Fruit fly (Drosophila melanogaster) whole organism, embryonic: ENCODE data around the gene Aps.

Experiments
- Antp ChIP-seq: fragments of 200-800 bp; sonication (Bioruptor generic); optimal IDR thresholded peaks from 3 replicates; lab custom pipeline; 2016; ENCODE audit warnings: missing biosample characterization, missing genetic modification characterization
- Blimp-1 ChIP-seq: fragments of 200-800 bp; sonication (Bioruptor generic); optimal IDR thresholded peaks from 3 replicates; lab custom pipeline; 2018; ENCODE audit warnings: missing biosample characterization, missing genetic modification characterization, mild to moderate bottlenecking, moderate library complexity, missing genetic modification reagents
- CG12236 ChIP-seq: fragments of 200-800 bp; sonication (Bioruptor generic); optimal IDR thresholded peaks from 2 replicates; lab custom pipeline; 2016; ENCODE audit warnings: missing biosample characterization, missing genetic modification characterization
- CG12744 ChIP-seq: fragments of 200-800 bp; sonication (Bioruptor generic); optimal IDR thresholded peaks from 2 replicates; lab custom pipeline; 2016; ENCODE audit warnings: missing biosample characterization, missing genetic modification characterization
- CG14014 ChIP-seq: fragments of 200-800 bp; sonication (Bioruptor generic); IDR thresholded peaks from 2 replicates; pipeline ENCODE4 v1.3.6; 2022; ENCODE audit warnings: missing biosample characterization, missing genetic modification characterization
- CG15514 ChIP-seq: fragments of 200-800 bp; sonication (Bioruptor generic); optimal IDR thresholded peaks from 3 replicates; lab custom pipeline; 2017; ENCODE audit warnings: missing biosample characterization, missing genetic modification characterization, mild to moderate bottlenecking, moderate library complexity, missing genetic modification reagents
- CG17568 ChIP-seq: fragments of 200-800 bp; sonication (Bioruptor generic); optimal IDR thresholded peaks from 2 replicates; lab custom pipeline; 2018; ENCODE audit warnings: missing biosample characterization, mild to moderate bottlenecking, missing genetic modification characterization, moderate library complexity
- CG17612 ChIP-seq: fragments of 200-800 bp; sonication (Bioruptor generic); IDR thresholded peaks from 2 replicates; pipeline ENCODE4 v1.3.6; 2022; ENCODE audit warnings: missing biosample characterization, missing genetic modification characterization
- CG18599 ChIP-seq: fragments of 200-800 bp; sonication (Bioruptor generic); optimal IDR thresholded peaks from 3 replicates; lab custom pipeline; 2017; ENCODE audit warnings: missing biosample characterization, missing genetic modification characterization, mild to moderate bottlenecking, moderate library complexity, missing genetic modification reagents
- CG2129 ChIP-seq: fragments of 200-800 bp; sonication (Bioruptor generic); IDR thresholded peaks from 2 replicates; pipeline ENCODE4 v1.3.6; 2022; ENCODE audit warnings: missing biosample characterization, missing genetic modification characterization; ENCODE audit not compliant: partially characterized antibody
- CG2199 ChIP-seq: fragments of 200-800 bp; sonication (Bioruptor generic); IDR thresholded peaks from 3 replicates; pipeline ENCODE4 v1.3.6; 2022; ENCODE audit warnings: missing biosample characterization, missing genetic modification characterization
- CG2875 ChIP-seq: fragments of 200-800 bp; sonication (Bioruptor generic); optimal IDR thresholded peaks from 2 replicates; lab custom pipeline; 2017; ENCODE audit warnings: missing biosample characterization, mild to moderate bottlenecking, missing genetic modification characterization, missing genetic modification reagents
- CG31365 ChIP-seq: fragments of 200-800 bp; sonication (Bioruptor generic); optimal IDR thresholded peaks from 2 replicates; lab custom pipeline; 2018; ENCODE audit warnings: missing biosample characterization, mild to moderate bottlenecking, missing genetic modification characterization
- CG3163 ChIP-seq: fragments of 200-800 bp; sonication (Bioruptor generic); optimal IDR thresholded peaks from 3 replicates; lab custom pipeline; 2016; ENCODE audit warnings: missing biosample characterization, missing genetic modification characterization
- CG3281 ChIP-seq: fragments of 200-800 bp; sonication (Bioruptor generic); optimal IDR thresholded peaks from 3 replicates; lab custom pipeline; 2017; ENCODE audit warnings: missing biosample characterization, mild to moderate bottlenecking, missing genetic modification characterization
- CG33557 ChIP-seq: fragments of 200-800 bp; sonication (Bioruptor generic); optimal IDR thresholded peaks from 2 replicates; lab custom pipeline; 2019; ENCODE audit warnings: missing biosample characterization, mild to moderate bottlenecking, missing genetic modification characterization, moderate library complexity
- CG4854 ChIP-seq: fragments of 200-800 bp; sonication (Bioruptor generic); optimal IDR thresholded peaks from 2 replicates; lab custom pipeline; 2016; ENCODE audit warnings: missing biosample characterization, missing genetic modification characterization, inconsistent platforms
- CG5245 ChIP-seq: fragments of 200-800 bp; sonication (Bioruptor generic); optimal IDR thresholded peaks from 3 replicates; lab custom pipeline; 2016; ENCODE audit warnings: missing biosample characterization, missing genetic modification characterization
- CG6765 ChIP-seq: fragments of 200-800 bp; sonication (Bioruptor generic); optimal IDR thresholded peaks from 3 replicates; lab custom pipeline; 2017; ENCODE audit warnings: missing biosample characterization, mild to moderate bottlenecking, missing genetic modification characterization
- CG7556 ChIP-seq: fragments of 200-800 bp; sonication (Bioruptor generic); optimal IDR thresholded peaks from 2 replicates; lab custom pipeline; 2017; ENCODE audit warnings: missing biosample characterization, mild to moderate bottlenecking, missing genetic modification characterization
- CG8388 ChIP-seq: fragments of 200-800 bp; sonication (Bioruptor generic); optimal IDR thresholded peaks from 2 replicates; lab custom pipeline; 2019; ENCODE audit warnings: missing biosample characterization, mild to moderate bottlenecking, missing genetic modification characterization, moderate library complexity
- CrebB ChIP-seq: fragments of 200-800 bp; sonication (Bioruptor generic); optimal IDR thresholded peaks from 3 replicates; lab custom pipeline; 2018; ENCODE audit warnings: missing biosample characterization, mild to moderate bottlenecking, missing genetic modification characterization
- D ChIP-seq, 2 experiments: fragments of 200-800 bp in 1 of 2; fragments of >200 bp in 1 of 2; sonication (Bioruptor generic) in 1 of 2; optimal IDR thresholded peaks; 2 replicates in 1 of 2; 3 replicates in 1 of 2; lab custom pipeline; 2017; ENCODE audit warnings: mild to moderate bottlenecking in 1 of 2, missing biosample characterization in 1 of 2, missing genetic modification characterization in 1 of 2, missing genetic modification reagents in 1 of 2
- HHEX ChIP-seq: fragments of 200-800 bp; sonication (Bioruptor generic); optimal IDR thresholded peaks from 3 replicates; lab custom pipeline; 2017; ENCODE audit warnings: missing biosample characterization, mild to moderate bottlenecking, missing genetic modification characterization, missing genetic modification reagents
- HmgZ ChIP-seq: fragments of 200-800 bp; sonication (Bioruptor generic); optimal IDR thresholded peaks from 2 replicates; lab custom pipeline; 2018; ENCODE audit warnings: missing biosample characterization, mild to moderate bottlenecking, missing genetic modification characterization
- MTF-1 ChIP-seq: fragments of 200-800 bp; sonication (Bioruptor generic); optimal IDR thresholded peaks from 2 replicates; lab custom pipeline; 2018; ENCODE audit warnings: missing biosample characterization, mild to moderate bottlenecking, missing genetic modification characterization, borderline replicate concordance
- Meics ChIP-seq: fragments of 200-800 bp; sonication (Bioruptor generic); optimal IDR thresholded peaks from 2 replicates; lab custom pipeline; 2017; ENCODE audit warnings: missing biosample characterization, mild to moderate bottlenecking, missing genetic modification characterization
- Mes4 ChIP-seq: fragments of 200-800 bp; sonication (Bioruptor generic); optimal IDR thresholded peaks from 2 replicates; lab custom pipeline; 2016; ENCODE audit warnings: missing biosample characterization, missing genetic modification characterization
- NfI ChIP-seq: fragments of 200-800 bp; sonication (Bioruptor generic); optimal IDR thresholded peaks from 3 replicates; lab custom pipeline; 2018; ENCODE audit warnings: missing biosample characterization, mild to moderate bottlenecking, missing genetic modification characterization, moderate library complexity
- Ptx1 ChIP-seq: fragments of 200-800 bp; sonication (Bioruptor generic); IDR thresholded peaks from 2 replicates; pipeline ENCODE4 v1.3.6; 2022; ENCODE audit warnings: missing biosample characterization, missing genetic modification characterization
- Rfx ChIP-seq: fragments of 200-800 bp; sonication (Bioruptor generic); IDR thresholded peaks from 2 replicates; pipeline ENCODE4 v1.3.6; 2022; ENCODE audit warnings: missing biosample characterization, missing genetic modification characterization
- Side ChIP-seq: fragments of 200-800 bp; sonication (Bioruptor generic); optimal IDR thresholded peaks from 2 replicates; lab custom pipeline; 2016; ENCODE audit warnings: missing biosample characterization, missing genetic modification characterization
- ato ChIP-seq: fragments of 200-800 bp; sonication (Bioruptor generic); IDR thresholded peaks from 2 replicates; pipeline ENCODE4 v1.3.6; 2022; ENCODE audit warnings: missing biosample characterization, missing genetic modification characterization; ENCODE audit not compliant: partially characterized antibody
- az2 ChIP-seq: fragments of 200-800 bp; sonication (Bioruptor generic); optimal IDR thresholded peaks from 3 replicates; lab custom pipeline; 2016; ENCODE audit warnings: missing biosample characterization, missing genetic modification characterization
- ci ChIP-seq: fragments of 200-800 bp; sonication (Bioruptor generic); IDR thresholded peaks from 3 replicates; pipeline ENCODE4 v1.3.6; 2022; ENCODE audit warnings: missing biosample characterization, missing genetic modification characterization
- fd64A ChIP-seq: fragments of 200-800 bp; sonication (Bioruptor generic); optimal IDR thresholded peaks from 3 replicates; lab custom pipeline; 2018; ENCODE audit warnings: missing biosample characterization, mild to moderate bottlenecking, missing genetic modification characterization
- gro ChIP-seq: fragments of 200-800 bp; sonication (Bioruptor generic); optimal IDR thresholded peaks from 2 replicates; lab custom pipeline; 2016; ENCODE audit warnings: missing biosample characterization, missing genetic modification characterization
- insv ChIP-seq, 2 experiments: fragments of 200-800 bp; sonication (Bioruptor generic); optimal IDR thresholded peaks; 3 replicates each; lab custom pipeline; 2016 to 2018; ENCODE audit warnings: missing biosample characterization in 2 of 2, missing genetic modification characterization in 2 of 2
- jing ChIP-seq: fragments of 200-800 bp; sonication (Bioruptor generic); optimal IDR thresholded peaks from 2 replicates; lab custom pipeline; 2018; ENCODE audit warnings: missing biosample characterization, mild to moderate bottlenecking, missing genetic modification characterization
- lov ChIP-seq, 2 experiments: fragments of 200-800 bp in 1 of 2; fragments of >200 bp in 1 of 2; sonication (Bioruptor generic) in 1 of 2; IDR thresholded peaks in 1 of 2; optimal IDR thresholded peaks in 1 of 2; 2 replicates in 1 of 2; 3 replicates in 1 of 2; pipeline versions ENCODE4 v1.3.6 to Lab custom; 2017 to 2022; ENCODE audit warnings: missing biosample characterization in 1 of 2, missing genetic modification characterization in 1 of 2
- pnt ChIP-seq: fragments of 200-800 bp; sonication (Bioruptor generic); optimal IDR thresholded peaks from 3 replicates; lab custom pipeline; 2016; ENCODE audit warnings: missing biosample characterization, missing genetic modification characterization
- run ChIP-seq: fragments of 200-800 bp; sonication (Bioruptor generic); optimal IDR thresholded peaks from 3 replicates; lab custom pipeline; 2018; ENCODE audit warnings: missing biosample characterization, mild to moderate bottlenecking, missing genetic modification characterization
- sd ChIP-seq: fragments of 200-800 bp; sonication (Bioruptor generic); optimal IDR thresholded peaks from 3 replicates; lab custom pipeline; 2018; ENCODE audit warnings: missing biosample characterization, mild to moderate bottlenecking, missing genetic modification characterization, moderate library complexity
- sens ChIP-seq: fragments of 200-800 bp; sonication (Bioruptor generic); peaks from one replicate; lab custom pipeline; 2016; ENCODE audit warnings: missing biosample characterization, missing genetic modification characterization
- seq ChIP-seq: fragments of 200-800 bp; sonication (Bioruptor generic); IDR thresholded peaks from 2 replicates; pipeline ENCODE4 v1.3.6; 2022; ENCODE audit warnings: missing biosample characterization, missing genetic modification characterization
- shn ChIP-seq: fragments of 200-800 bp; sonication (Bioruptor generic); optimal IDR thresholded peaks from 3 replicates; lab custom pipeline; 2016; ENCODE audit warnings: missing biosample characterization, missing genetic modification characterization
- tll ChIP-seq, 2 experiments: fragments of 200-800 bp in 1 of 2; fragments of >200 bp in 1 of 2; sonication (Bioruptor generic) in 1 of 2; optimal IDR thresholded peaks; 2 replicates each; lab custom pipeline; 2017 to 2019; ENCODE audit warnings: missing biosample characterization in 2 of 2, missing genetic modification characterization in 2 of 2, mild to moderate bottlenecking in 1 of 2, moderate library complexity in 1 of 2
- wor ChIP-seq: fragments of 200-800 bp; sonication (Bioruptor generic); IDR thresholded peaks from 2 replicates; pipeline ENCODE4 v1.3.6; 2022; ENCODE audit warnings: missing biosample characterization, missing genetic modification characterization

Gene Aps

dm6 chr3L:10866633-10867379, 32.1 kb downstream of the Aps start (continued):
- TF ChIP-seq az2 (GFP tag; lab: Kevin White, UChicago): no peak
- 0 out of 2 replicates have a peak, but pooled peaks have one; percentile 54 for TF ChIP-seq Ptx1 (GFP tag; lab: Robert Waterston, UW)
- TF ChIP-seq CG6765: no peak
- TF ChIP-seq Side (GFP tag; lab: Kevin White, UChicago): no peak
- TF ChIP-seq shn (GFP tag; lab: Kevin White, UChicago): no peak
- TF ChIP-seq CG15514: peak; percentile 57
- TF ChIP-seq CG31365: no peak
- no peak for TF ChIP-seq HmgZ
- no peak for TF ChIP-seq pnt (GFP tag; lab: Kevin White, UChicago)
- peak; percentile 43 for TF ChIP-seq CG7556
- TF ChIP-seq CG2129 (GFP tag; lab: Robert Waterston, UW): no peak
- TF ChIP-seq CG18599: peak; percentile 57
- TF ChIP-seq Rfx (GFP tag; lab: Robert Waterston, UW): peak; percentile 80
- no peak for TF ChIP-seq tll (GFP tag; optimal IDR thresholded peaks at IDR 0.05; lab: Kevin White, UChicago)
- no peak for TF ChIP-seq CG5245 (GFP tag; lab: Kevin White, UChicago)
- no peak for TF ChIP-seq CG3163
- peak; percentile 71 for TF ChIP-seq CG3281 (GFP tag; lab: Kevin White, UChicago)
- no peak for TF ChIP-seq CG2875 (GFP tag; lab: Kevin White, UChicago)
- no peak for TF ChIP-seq ato (GFP tag; lab: Robert Waterston, UW)
- no peak for TF ChIP-seq MTF-1 (GFP tag; lab: Kevin White, UChicago)
- TF ChIP-seq D (optimal IDR thresholded peaks at IDR 0.05; lab: Kevin White, UChicago): no peak
- TF ChIP-seq D (GFP tag; optimal IDR thresholded peaks at IDR 0.05; lab: Kevin White, UChicago): no peak
- no peak for TF ChIP-seq fd64A (GFP tag; lab: Kevin White, UChicago)
- peak; percentile 74 for TF ChIP-seq gro
- TF ChIP-seq sens (GFP tag; lab: Kevin White, UChicago): no peak
- no peak for TF ChIP-seq CG8388 (GFP tag; lab: Kevin White, UChicago)
- no peak for TF ChIP-seq Blimp-1 (GFP tag; lab: Kevin White, UChicago)
- peak; percentile 14 for TF ChIP-seq HHEX (GFP tag; lab: Kevin White, UChicago)
- no peak for TF ChIP-seq jing
- TF ChIP-seq insv (GFP tag; optimal IDR thresholded peaks at IDR 0.05; lab: Kevin White, UChicago): no peak
- TF ChIP-seq CG17612 (GFP tag; lab: Robert Waterston, UW): no peak
- no peak for TF ChIP-seq CG2199
- TF ChIP-seq CG14014: peak; percentile 55; the same call in 1 of the 2 replicates
- TF ChIP-seq CrebB (tag; lab: Kevin White, UChicago): no peak
- TF ChIP-seq wor (GFP tag; lab: Robert Waterston, UW): no peak
- TF ChIP-seq CG12236 (GFP tag; lab: Kevin White, UChicago): no peak
- no peak for TF ChIP-seq CG33557 (GFP tag; lab: Kevin White, UChicago)
- TF ChIP-seq seq: no peak
- TF ChIP-seq CG12744 (GFP tag; lab: Kevin White, UChicago): no peak
- TF ChIP-seq lov (optimal IDR thresholded peaks at IDR 0.05; lab: Kevin White, UChicago): no peak
- TF ChIP-seq lov (GFP tag; IDR thresholded peaks at IDR 0.05; lab: Robert Waterston, UW): no peak
- TF ChIP-seq run (tag; lab: Kevin White, UChicago): no peak
- peak; percentile 71 for TF ChIP-seq Meics (GFP tag; lab: Kevin White, UChicago)
- TF ChIP-seq sd: peak; percentile 95
- TF ChIP-seq Antp (GFP tag; lab: Kevin White, UChicago): peak; percentile 24
- TF ChIP-seq CG4854 (GFP tag; lab: Kevin White, UChicago): no peak
- peak; percentile 25 for TF ChIP-seq NfI (GFP tag; lab: Kevin White, UChicago)
- TF ChIP-seq CG17568 (GFP tag; lab: Kevin White, UChicago): no peak
- TF ChIP-seq ci (GFP tag; lab: Robert Waterston, UW): 0 out of 3 replicates have a peak, but pooled peaks have one; percentile 7
- TF ChIP-seq Mes4 (GFP tag; lab: Kevin White, UChicago): no peak
